Worm (Caenorhabditis elegans): ENCODE measurements around the gene srx-42.

srx-42 gene

DNA sequence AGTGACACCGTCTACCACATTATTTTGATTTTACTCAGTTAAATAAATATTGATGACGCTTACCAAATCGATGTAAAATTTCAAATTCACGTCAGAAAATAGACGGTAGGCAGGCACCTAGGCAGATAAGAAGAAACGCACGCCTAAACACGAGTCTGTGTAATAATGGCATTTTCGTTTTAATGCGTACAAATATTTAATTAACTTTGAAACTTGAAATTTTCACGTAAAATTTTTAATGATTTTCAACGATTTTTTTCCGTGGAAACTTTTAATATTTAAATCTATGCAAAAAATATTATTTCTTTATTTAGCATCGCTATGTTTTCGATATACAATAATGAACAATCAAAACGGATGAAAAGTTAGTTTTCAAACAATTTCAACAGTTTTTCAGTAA, 10.4 kb downstream of the srx-42 start, which contains the start of gene C06B3.16:
TSS of gene C06B3.16 (plus strand) at position 301 of the 400 bp plus-strand sequence.
- TF ChIP-seq cog-1 (tag; optimal IDR thresholded peaks at IDR 0.05) (no peak), ztf-23 (GFP tag; IDR thresholded peaks at IDR 0.05) (no peak), klf-2 (GFP tag; conservative IDR thresholded peaks at IDR 0.05) (no peak), ztf-29 (GFP tag; IDR thresholded peaks at IDR 0.05) (no peak), T22C8.4 (GFP tag; IDR thresholded peaks at IDR 0.05) (no peak), flt-1 (GFP tag; IDR thresholded peaks at IDR 0.05) (no peak), ref-1 (GFP tag; conservative IDR thresholded peaks at IDR 0.05) (no peak), tab-1 (GFP tag; IDR thresholded peaks at IDR 0.05) (no peak), med-1 (GFP tag; optimal IDR thresholded peaks at IDR 0.05; ENCODE audit: insufficient read depth) (no peak)

DNA sequence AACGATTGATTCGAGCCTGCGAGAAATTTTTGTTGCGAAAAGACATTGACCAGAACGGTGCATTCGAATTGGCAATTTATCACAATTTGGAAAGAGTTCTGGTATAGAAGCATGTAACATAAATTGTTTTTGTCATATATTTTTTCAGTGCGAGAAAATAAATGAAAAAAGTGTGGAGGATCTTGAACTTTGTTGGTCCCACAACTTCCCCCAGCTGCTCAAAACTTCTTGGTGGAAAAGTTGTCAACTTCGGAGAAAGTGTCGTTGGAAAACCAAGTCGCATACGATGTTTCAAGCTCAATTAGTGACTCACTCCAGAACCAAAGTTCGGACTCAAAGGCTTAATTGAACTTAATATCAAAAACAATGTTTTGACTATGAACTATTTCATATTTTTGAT, 11.1 kb downstream of the srx-42 start:
- TF ChIP-seq ref-1 (GFP tag; conservative IDR thresholded peaks at IDR 0.05) (no peak), flt-1 (GFP tag; IDR thresholded peaks at IDR 0.05) (no peak), tab-1 (GFP tag; IDR thresholded peaks at IDR 0.05) (no peak)

DNA sequence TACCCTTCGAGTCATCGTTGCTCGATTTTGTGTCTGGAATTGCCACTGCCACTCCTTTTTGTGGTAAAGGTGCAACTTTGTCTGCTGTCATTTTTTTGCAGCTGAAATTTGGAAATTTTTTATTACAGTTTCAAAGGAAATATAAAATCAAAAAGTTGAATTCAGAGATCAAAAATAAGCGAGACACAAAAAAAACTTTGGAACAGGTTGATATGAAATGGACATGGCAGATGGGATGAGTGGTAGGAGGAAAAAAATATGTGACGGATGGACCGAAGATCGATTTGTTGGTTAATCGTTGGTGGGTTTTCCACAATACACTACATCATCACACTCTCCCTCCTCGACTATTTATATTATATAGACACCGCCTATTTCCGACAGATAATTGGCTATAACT, 13.7 kb downstream of the srx-42 start, which contains the start of gene R10D12.1:
TSS of gene R10D12.1 (minus strand) at position 101 of the 400 bp plus-strand sequence.
- no peak for TF ChIP-seq ztf-29 (GFP tag; IDR thresholded peaks at IDR 0.05)
- no peak for TF ChIP-seq tab-1 (GFP tag; IDR thresholded peaks at IDR 0.05)
- no peak for TF ChIP-seq ztf-23 (GFP tag; IDR thresholded peaks at IDR 0.05)
- no peak for TF ChIP-seq med-1 (GFP tag; optimal IDR thresholded peaks at IDR 0.05; ENCODE audit: insufficient read depth)
- TF ChIP-seq flt-1 (GFP tag; IDR thresholded peaks at IDR 0.05), result no peak
- no peak for TF ChIP-seq cog-1 (tag; optimal IDR thresholded peaks at IDR 0.05)
- no peak for TF ChIP-seq klf-2 (GFP tag; conservative IDR thresholded peaks at IDR 0.05)
- no peak for TF ChIP-seq ref-1 (GFP tag; conservative IDR thresholded peaks at IDR 0.05)
- no peak for TF ChIP-seq T22C8.4 (GFP tag; IDR thresholded peaks at IDR 0.05)

DNA sequence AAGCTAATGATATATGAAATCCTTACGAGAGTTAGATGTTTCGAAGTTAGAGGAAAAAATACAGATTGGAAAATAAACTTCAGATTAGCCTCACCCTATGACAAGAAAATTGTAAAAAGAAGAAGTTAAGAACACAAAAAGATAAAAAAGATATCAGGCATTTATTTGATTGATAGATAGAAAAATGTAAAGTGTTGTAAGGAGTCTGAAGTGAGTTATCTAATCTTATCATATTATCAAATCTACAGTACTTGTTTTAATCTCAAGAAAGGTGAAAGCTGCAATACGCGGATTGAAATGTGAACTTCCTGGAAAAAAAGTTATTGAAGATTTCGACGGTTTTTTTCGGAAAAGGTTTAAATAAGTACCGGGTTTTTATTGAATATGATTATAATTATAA, 14.6 kb downstream of the srx-42 start:
- TF ChIP-seq T22C8.4 (GFP tag; IDR thresholded peaks at IDR 0.05) (no peak), tab-1 (GFP tag; IDR thresholded peaks at IDR 0.05) (no peak), ztf-23 (GFP tag; IDR thresholded peaks at IDR 0.05) (no peak), cog-1 (tag; optimal IDR thresholded peaks at IDR 0.05) (no peak), ref-1 (GFP tag; conservative IDR thresholded peaks at IDR 0.05) (no peak), ztf-29 (GFP tag; IDR thresholded peaks at IDR 0.05) (no peak), flt-1 (GFP tag; IDR thresholded peaks at IDR 0.05) (no peak), med-1 (GFP tag; optimal IDR thresholded peaks at IDR 0.05; ENCODE audit: insufficient read depth) (no peak), klf-2 (GFP tag; conservative IDR thresholded peaks at IDR 0.05) (no peak)

DNA sequence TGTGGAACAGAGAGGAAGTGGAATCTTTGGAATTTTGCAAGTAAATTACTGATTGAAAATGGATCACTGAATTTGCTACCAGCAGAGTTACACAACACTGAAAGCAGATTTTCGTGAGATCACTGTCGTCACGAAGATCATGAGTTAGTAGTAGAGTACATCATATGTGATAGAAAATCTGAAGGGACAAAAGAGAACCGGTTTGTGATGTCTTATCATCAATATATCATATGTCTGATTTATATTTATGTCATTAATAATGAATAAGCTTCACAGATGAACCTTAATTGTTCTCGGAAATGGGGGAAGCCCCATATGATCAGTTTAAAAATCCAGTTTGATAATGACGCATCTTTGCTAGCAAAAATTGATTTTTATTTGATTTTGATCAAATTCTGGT, 15.2 kb downstream of the srx-42 start:
- TF ChIP-seq ztf-29 (GFP tag; IDR thresholded peaks at IDR 0.05) (no peak), tab-1 (GFP tag; IDR thresholded peaks at IDR 0.05) (no peak), T22C8.4 (GFP tag; IDR thresholded peaks at IDR 0.05) (no peak), klf-2 (GFP tag; conservative IDR thresholded peaks at IDR 0.05) (no peak), ztf-23 (GFP tag; IDR thresholded peaks at IDR 0.05) (no peak), cog-1 (tag; optimal IDR thresholded peaks at IDR 0.05) (no peak), med-1 (GFP tag; optimal IDR thresholded peaks at IDR 0.05; ENCODE audit: insufficient read depth) (no peak), flt-1 (GFP tag; IDR thresholded peaks at IDR 0.05) (no peak), ref-1 (GFP tag; conservative IDR thresholded peaks at IDR 0.05) (no peak)

DNA sequence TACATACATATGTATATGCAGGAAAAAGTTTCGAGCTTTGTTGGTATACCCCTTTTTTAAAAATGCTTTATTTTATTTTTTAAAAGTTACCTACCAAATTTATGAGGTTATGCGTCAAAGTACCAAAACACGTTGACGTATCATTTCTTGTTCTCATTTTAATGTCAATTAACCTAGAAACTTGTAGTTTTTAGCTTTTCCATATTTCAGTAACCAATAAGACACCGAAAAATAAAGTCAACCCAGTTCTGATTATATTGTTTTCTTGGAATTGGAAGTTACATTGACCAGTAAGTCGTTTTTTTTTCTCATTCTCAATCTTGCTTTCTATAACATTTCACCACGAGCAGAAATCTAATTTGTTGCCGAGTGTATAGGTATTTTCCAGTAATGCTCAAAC, 16.0 kb downstream of the srx-42 start, which contains the start of gene srw-145:
TSS of gene srw-145 (plus strand) at position 301 of the 400 bp plus-strand sequence.
- TF ChIP-seq T22C8.4 (GFP tag; IDR thresholded peaks at IDR 0.05) (no peak), ztf-23 (GFP tag; IDR thresholded peaks at IDR 0.05) (no peak), klf-2 (GFP tag; conservative IDR thresholded peaks at IDR 0.05) (no peak), flt-1 (GFP tag; IDR thresholded peaks at IDR 0.05) (no peak), ref-1 (GFP tag; conservative IDR thresholded peaks at IDR 0.05) (no peak), ztf-29 (GFP tag; IDR thresholded peaks at IDR 0.05) (no peak), med-1 (GFP tag; optimal IDR thresholded peaks at IDR 0.05; ENCODE audit: insufficient read depth) (no peak), tab-1 (GFP tag; IDR thresholded peaks at IDR 0.05) (no peak), cog-1 (tag; optimal IDR thresholded peaks at IDR 0.05) (no peak)

DNA sequence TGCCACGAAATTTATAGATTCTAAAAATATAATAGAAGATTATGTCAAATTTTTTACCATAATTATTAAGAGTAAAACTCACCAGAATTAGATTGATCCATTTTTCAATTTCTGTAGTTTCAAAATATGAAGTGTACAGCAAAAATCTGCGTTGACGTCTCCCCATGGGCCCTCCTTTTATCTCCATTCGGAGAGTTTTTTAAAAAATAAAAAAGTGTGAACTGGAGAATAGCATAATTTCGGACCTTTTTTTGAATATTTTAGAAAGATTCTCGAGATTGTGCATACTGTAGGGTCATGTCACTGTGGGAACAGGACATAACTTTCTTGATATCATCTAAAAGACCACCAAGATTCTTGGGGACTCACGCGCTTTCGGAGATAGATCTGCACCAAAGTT, 21.3 kb downstream of the srx-42 start, which contains the start of gene dpr-1:
TSS of gene dpr-1 (minus strand) at position 101 of the 400 bp plus-strand sequence.
- TF ChIP-seq ztf-29 (GFP tag; IDR thresholded peaks at IDR 0.05) (no peak), tab-1 (GFP tag; IDR thresholded peaks at IDR 0.05) (no peak), med-1 (GFP tag; optimal IDR thresholded peaks at IDR 0.05; ENCODE audit: insufficient read depth) (no peak), T22C8.4 (GFP tag; IDR thresholded peaks at IDR 0.05) (no peak), flt-1 (GFP tag; IDR thresholded peaks at IDR 0.05) (no peak), cog-1 (tag; optimal IDR thresholded peaks at IDR 0.05) (no peak), klf-2 (GFP tag; conservative IDR thresholded peaks at IDR 0.05) (no peak), ztf-23 (GFP tag; IDR thresholded peaks at IDR 0.05) (no peak), ref-1 (GFP tag; conservative IDR thresholded peaks at IDR 0.05) (no peak)

DNA sequence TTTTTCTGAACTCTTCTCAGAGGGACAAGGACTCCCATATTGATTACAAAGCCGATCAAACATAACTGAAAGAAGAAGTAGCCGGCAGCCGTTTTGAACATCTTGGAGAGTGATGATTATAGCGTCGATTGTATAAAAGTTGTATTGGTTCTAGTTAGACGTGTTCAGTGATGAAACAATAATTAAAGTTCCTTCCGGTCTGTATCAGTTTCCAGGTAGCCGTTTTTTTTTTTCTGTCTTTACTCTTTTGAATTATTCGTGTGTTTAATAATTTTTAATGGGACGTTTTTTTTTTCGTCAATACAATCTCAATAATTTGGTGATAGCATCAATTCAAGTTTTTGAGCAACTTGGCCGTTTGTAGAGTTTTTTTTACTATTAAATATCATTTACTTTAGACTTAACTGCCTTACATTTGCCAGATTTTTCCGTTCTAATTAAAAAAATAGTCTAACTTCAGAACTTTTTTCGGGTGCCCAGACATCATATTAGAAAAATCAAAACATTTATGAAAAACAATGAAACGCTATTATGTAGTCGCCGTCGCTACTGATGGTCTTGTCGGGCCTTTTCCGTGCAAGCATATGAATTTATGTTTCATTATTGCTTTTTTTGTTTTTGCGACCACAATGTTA, 25.7 kb downstream of the srx-42 start, which contains the start of the genes srx-10 and clec-226:
TSS of gene srx-10 (minus strand) at position 101 of the 635 bp plus-strand sequence.
TSS of gene clec-226 (plus strand) at position 585 of the 635 bp plus-strand sequence.
- TF ChIP-seq cog-1 (tag; optimal IDR thresholded peaks at IDR 0.05) (no peak), flt-1 (GFP tag; IDR thresholded peaks at IDR 0.05) (no peak), ztf-23 (GFP tag; IDR thresholded peaks at IDR 0.05) (no peak), T22C8.4 (GFP tag; IDR thresholded peaks at IDR 0.05) (no peak), med-1 (GFP tag; optimal IDR thresholded peaks at IDR 0.05; ENCODE audit: insufficient read depth) (no peak)

DNA sequence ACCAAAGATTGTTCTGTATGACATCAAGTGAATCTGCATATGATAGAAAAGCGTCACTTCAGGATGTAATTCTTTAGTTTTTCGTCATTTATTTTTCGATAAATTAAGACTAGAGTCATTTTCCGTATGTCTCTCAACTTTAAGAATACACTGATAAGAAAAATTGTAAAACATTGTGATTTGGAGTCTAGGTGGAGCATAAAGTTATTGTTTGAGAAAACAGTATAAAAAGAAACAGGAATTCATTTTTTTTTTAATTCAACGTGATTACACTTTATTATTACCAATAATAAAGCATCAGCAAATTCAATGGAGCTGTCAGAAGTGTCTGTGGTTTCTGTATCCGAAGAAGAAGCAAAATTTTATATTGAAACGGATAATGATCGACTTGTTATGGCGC, 28.2 kb downstream of the srx-42 start, which contains the start of gene R10D12.6:
TSS of gene R10D12.6 (plus strand) at position 301 of the 400 bp plus-strand sequence.
- TF ChIP-seq ztf-29 (GFP tag; IDR thresholded peaks at IDR 0.05) (no peak), T22C8.4 (GFP tag; IDR thresholded peaks at IDR 0.05) (no peak), ztf-23 (GFP tag; IDR thresholded peaks at IDR 0.05) (no peak), cog-1 (tag; optimal IDR thresholded peaks at IDR 0.05) (no peak), ref-1 (GFP tag; conservative IDR thresholded peaks at IDR 0.05) (no peak), klf-2 (GFP tag; conservative IDR thresholded peaks at IDR 0.05) (no peak), flt-1 (GFP tag; IDR thresholded peaks at IDR 0.05) (no peak), tab-1 (GFP tag; IDR thresholded peaks at IDR 0.05) (no peak), med-1 (GFP tag; optimal IDR thresholded peaks at IDR 0.05; ENCODE audit: insufficient read depth) (no peak)

Measured in whole organism, midembryonic.